Fruit fly (Drosophila melanogaster) whole organism, adult: Measurements from ENCODE around the gene Cbp80.

Experiments
- CG11617 ChIP-seq: fragments of 200-800 bp; sonication (Bioruptor generic); optimal IDR thresholded peaks from 2 replicates; lab custom pipeline; 2017; ENCODE audit warnings: mild to moderate bottlenecking, missing biosample characterization, missing genetic modification reagents, missing genetic modification characterization
- CG12768 ChIP-seq: fragments of 200-800 bp; sonication (Bioruptor generic); optimal IDR thresholded peaks from 2 replicates; lab custom pipeline; 2017; ENCODE audit warnings: missing biosample characterization, missing genetic modification characterization, mild to moderate bottlenecking, moderate library complexity, missing genetic modification reagents
- CG14711 ChIP-seq: fragments of 200-800 bp; sonication (Bioruptor generic); optimal IDR thresholded peaks from 2 replicates; lab custom pipeline; 2018; ENCODE audit warnings: missing biosample characterization, mild to moderate bottlenecking, missing genetic modification characterization, moderate library complexity
- CG1620 ChIP-seq: fragments of 200-800 bp; sonication (Bioruptor generic); optimal IDR thresholded peaks from 2 replicates; lab custom pipeline; 2016; ENCODE audit warnings: missing biosample characterization, missing genetic modification characterization
- CG33017 ChIP-seq: fragments of 200-800 bp; sonication (Bioruptor generic); optimal IDR thresholded peaks from 2 replicates; lab custom pipeline; 2018; ENCODE audit warnings: missing biosample characterization, mild to moderate bottlenecking, missing genetic modification characterization, moderate library complexity
- CG5204 ChIP-seq: fragments of 200-800 bp; sonication (Bioruptor generic); optimal IDR thresholded peaks from 2 replicates; lab custom pipeline; 2016; ENCODE audit warnings: missing biosample characterization, missing genetic modification characterization
- CG7045 ChIP-seq: fragments of 200-800 bp; sonication (Bioruptor generic); optimal IDR thresholded peaks from 2 replicates; lab custom pipeline; 2017; ENCODE audit warnings: missing biosample characterization, mild to moderate bottlenecking, missing genetic modification characterization
- CG7101 ChIP-seq: fragments of 200-800 bp; sonication (Bioruptor generic); optimal IDR thresholded peaks from 2 replicates; lab custom pipeline; 2018; ENCODE audit warnings: missing biosample characterization, mild to moderate bottlenecking, missing genetic modification characterization, moderate library complexity
- Clk ChIP-seq: fragments of 200-800 bp; sonication (Bioruptor generic); optimal IDR thresholded peaks from 2 replicates; lab custom pipeline; 2017; ENCODE audit warnings: missing biosample characterization, missing genetic modification characterization
- Crg-1 ChIP-seq: fragments of 200-800 bp; sonication (Bioruptor generic); optimal IDR thresholded peaks from 2 replicates; lab custom pipeline; 2016; ENCODE audit warnings: missing biosample characterization, missing genetic modification characterization
- Hr96 ChIP-seq: fragments of 200-800 bp; sonication (Bioruptor generic); optimal IDR thresholded peaks from 2 replicates; lab custom pipeline; 2016; ENCODE audit warnings: missing biosample characterization, missing genetic modification characterization
- Mnt ChIP-seq: fragments of 200-800 bp; sonication (Bioruptor generic); optimal IDR thresholded peaks from 2 replicates; lab custom pipeline; 2016; ENCODE audit warnings: missing biosample characterization, mild to moderate bottlenecking, missing genetic modification characterization
- bab1 ChIP-seq: fragments of 200-800 bp; sonication (Bioruptor generic); optimal IDR thresholded peaks from 3 replicates; lab custom pipeline; 2019; ENCODE audit warnings: missing biosample characterization, mild to moderate bottlenecking, missing genetic modification characterization, moderate library complexity
- cic ChIP-seq: fragments of 200-800 bp; sonication (Bioruptor generic); optimal IDR thresholded peaks from 2 replicates; lab custom pipeline; 2017; ENCODE audit warnings: missing biosample characterization, mild to moderate bottlenecking, missing genetic modification characterization, moderate library complexity
- cnc ChIP-seq, 2 experiments: fragments of >200 bp; optimal IDR thresholded peaks; 2 replicates each; lab custom pipeline; 2017
- kay ChIP-seq: fragments of 200-800 bp; sonication (Bioruptor generic); peaks from one replicate; lab custom pipeline; 2016; ENCODE audit warnings: missing biosample characterization, missing genetic modification characterization, borderline replicate concordance
- ovo ChIP-seq: fragments of 200-800 bp; sonication (Bioruptor generic); optimal IDR thresholded peaks from 2 replicates; lab custom pipeline; 2016; ENCODE audit warnings: missing biosample characterization, missing genetic modification characterization
- pad ChIP-seq: fragments of 200-800 bp; sonication (Bioruptor generic); optimal IDR thresholded peaks from 3 replicates; lab custom pipeline; 2017; ENCODE audit warnings: missing biosample characterization, missing genetic modification characterization, mild to moderate bottlenecking, moderate library complexity, missing genetic modification reagents
- tj ChIP-seq: fragments of 200-800 bp; sonication (Bioruptor generic); optimal IDR thresholded peaks from 3 replicates; lab custom pipeline; 2017; ENCODE audit warnings: missing biosample characterization, mild to moderate bottlenecking, missing genetic modification characterization, moderate library complexity
- toe ChIP-seq: fragments of 200-800 bp; sonication (Bioruptor generic); optimal IDR thresholded peaks from 2 replicates; lab custom pipeline; 2016; ENCODE audit warnings: missing biosample characterization, missing genetic modification characterization

The Cbp80 gene

DNA sequence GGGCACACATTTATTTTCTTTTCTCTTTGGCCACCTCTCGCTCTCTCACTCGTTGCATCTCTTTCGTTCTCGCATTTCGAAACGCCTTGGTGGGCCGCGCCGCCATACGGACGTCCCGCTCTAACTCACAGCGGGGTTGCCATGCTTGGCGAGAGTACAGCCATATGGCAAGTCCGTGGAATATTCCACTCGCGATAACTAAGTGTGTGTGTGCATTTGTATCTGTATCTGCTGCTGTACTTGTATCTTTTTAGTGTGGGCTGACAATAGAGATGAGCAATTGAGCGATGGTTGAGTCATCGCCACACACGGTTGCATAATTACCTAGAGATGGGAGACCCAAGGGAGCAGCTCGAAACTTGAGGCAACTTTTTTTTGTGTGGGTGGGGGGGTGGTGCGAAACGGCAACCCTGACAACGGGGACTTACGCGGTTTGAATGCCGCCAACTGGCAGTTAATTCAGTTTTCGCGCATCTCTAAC is 34.7 kb downstream of the Cbp80 start:
- peak; percentile 88 for TF ChIP-seq CG11617 (GFP tag; lab: Kevin White, UChicago)
- no peak for TF ChIP-seq cnc (optimal IDR thresholded peaks at IDR 0.05; lab: Kevin White, UChicago)
- TF ChIP-seq CG12768 (GFP tag; lab: Kevin White, UChicago) = peak; percentile 73
- peak; percentile 80 for TF ChIP-seq toe (GFP tag; lab: Kevin White, UChicago)
- TF ChIP-seq ovo (GFP tag; lab: Kevin White, UChicago) = peak; percentile 67
- TF ChIP-seq Hr96 = peak; percentile 93
- TF ChIP-seq Clk (GFP tag; lab: Kevin White, UChicago) = peak; percentile 55
- peak; percentile 95 for TF ChIP-seq CG1620 (GFP tag; lab: Kevin White, UChicago)
- TF ChIP-seq pad = peak; percentile 84
- TF ChIP-seq CG7045 (GFP tag; lab: Kevin White, UChicago) = peak; percentile 76
- peak; percentile 75 for TF ChIP-seq CG33017 (tag; lab: Kevin White, UChicago)
- peak; percentile 96 for TF ChIP-seq CG14711 (tag; lab: Kevin White, UChicago)
- peak; percentile 93 for TF ChIP-seq bab1 (GFP tag; lab: Kevin White, UChicago)
- TF ChIP-seq cic = peak; percentile 75
- TF ChIP-seq CG7101 (tag; lab: Kevin White, UChicago) = peak; percentile 89
- TF ChIP-seq tj = peak; percentile 79
- peak; percentile 77 for TF ChIP-seq Crg-1 (GFP tag; lab: Kevin White, UChicago)
- TF ChIP-seq Mnt (GFP tag; lab: Kevin White, UChicago) = peak; percentile 86
- TF ChIP-seq kay (GFP tag; lab: Kevin White, UChicago) = peak; percentile 99
- TF ChIP-seq CG5204 (GFP tag; lab: Kevin White, UChicago) = peak; percentile 75

DNA sequence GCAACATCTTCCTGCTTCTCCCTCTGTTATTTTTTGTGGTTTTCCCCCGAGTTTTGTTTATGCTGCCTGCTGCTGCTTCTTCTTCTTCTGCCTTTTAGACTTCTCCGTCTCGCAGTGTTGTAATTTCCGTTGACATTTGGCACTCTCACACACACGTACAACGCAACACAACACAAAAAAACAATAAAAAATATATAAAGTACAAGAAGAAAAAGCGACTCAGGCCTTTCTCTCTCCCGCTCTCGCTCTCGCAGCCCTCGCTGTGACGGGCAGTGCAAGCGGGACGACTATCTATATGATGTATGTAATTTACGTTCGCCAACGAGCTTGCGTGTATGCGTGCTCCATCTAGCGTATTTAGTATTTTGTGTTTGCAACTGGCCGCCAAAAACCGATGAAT is 36.3 kb downstream of the Cbp80 start:
- peak; percentile 69 for TF ChIP-seq CG11617 (GFP tag; lab: Kevin White, UChicago)
- TF ChIP-seq CG5204 (GFP tag; lab: Kevin White, UChicago) = no peak
- peak; percentile 14 for TF ChIP-seq bab1 (GFP tag; lab: Kevin White, UChicago)
- peak; percentile 40 for TF ChIP-seq CG7101 (tag; lab: Kevin White, UChicago)
- peak; percentile 57 for TF ChIP-seq CG12768 (GFP tag; lab: Kevin White, UChicago)
- TF ChIP-seq CG7045 (GFP tag; lab: Kevin White, UChicago) = peak; percentile 43
- peak; percentile 61 for TF ChIP-seq cic
- TF ChIP-seq CG1620 (GFP tag; lab: Kevin White, UChicago) = no peak
- TF ChIP-seq CG14711 (tag; lab: Kevin White, UChicago) = no peak
- no peak for TF ChIP-seq Clk (GFP tag; lab: Kevin White, UChicago)
- TF ChIP-seq Crg-1 (GFP tag; lab: Kevin White, UChicago) = no peak
- peak; percentile 87 for TF ChIP-seq kay (GFP tag; lab: Kevin White, UChicago)
- no peak for TF ChIP-seq toe (GFP tag; lab: Kevin White, UChicago)
- no peak for TF ChIP-seq cnc (optimal IDR thresholded peaks at IDR 0.05; lab: Kevin White, UChicago)
- TF ChIP-seq tj = peak; percentile 86
- TF ChIP-seq Mnt (GFP tag; lab: Kevin White, UChicago) = peak; percentile 61
- peak; percentile 63 for TF ChIP-seq pad
- TF ChIP-seq ovo (GFP tag; lab: Kevin White, UChicago) = no peak
- no peak for TF ChIP-seq Hr96
- TF ChIP-seq CG33017 (tag; lab: Kevin White, UChicago) = no peak

DNA sequence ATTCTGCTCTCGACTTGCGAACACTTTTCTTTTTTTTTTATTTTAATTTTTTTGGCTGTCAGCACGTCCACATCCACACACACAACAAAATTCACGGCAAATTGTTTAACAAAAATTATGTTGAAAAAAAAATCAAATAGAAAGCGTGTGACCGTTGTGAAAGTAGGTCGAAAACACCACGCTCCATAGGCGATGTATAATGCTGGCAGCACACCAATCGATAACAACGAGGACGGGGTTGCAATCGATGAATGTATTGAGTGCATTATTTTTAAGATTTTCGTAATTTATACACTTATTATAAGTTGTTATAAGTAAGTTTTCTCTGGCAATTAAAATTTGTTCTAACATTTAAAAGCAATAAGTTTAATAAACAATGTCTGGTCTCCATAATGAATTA is 36.9 kb downstream of the Cbp80 start, which contains the start of gene Pp2C1:
Pp2C1 (minus strand) TSS at position 181 of the 400 bp plus-strand sequence.
- TF ChIP-seq toe (GFP tag; lab: Kevin White, UChicago) (peak; percentile 18), cic (no peak), cnc (optimal IDR thresholded peaks at IDR 0.05; lab: Kevin White, UChicago) (no peak), pad (no peak), Clk (GFP tag; lab: Kevin White, UChicago) (no peak)

DNA sequence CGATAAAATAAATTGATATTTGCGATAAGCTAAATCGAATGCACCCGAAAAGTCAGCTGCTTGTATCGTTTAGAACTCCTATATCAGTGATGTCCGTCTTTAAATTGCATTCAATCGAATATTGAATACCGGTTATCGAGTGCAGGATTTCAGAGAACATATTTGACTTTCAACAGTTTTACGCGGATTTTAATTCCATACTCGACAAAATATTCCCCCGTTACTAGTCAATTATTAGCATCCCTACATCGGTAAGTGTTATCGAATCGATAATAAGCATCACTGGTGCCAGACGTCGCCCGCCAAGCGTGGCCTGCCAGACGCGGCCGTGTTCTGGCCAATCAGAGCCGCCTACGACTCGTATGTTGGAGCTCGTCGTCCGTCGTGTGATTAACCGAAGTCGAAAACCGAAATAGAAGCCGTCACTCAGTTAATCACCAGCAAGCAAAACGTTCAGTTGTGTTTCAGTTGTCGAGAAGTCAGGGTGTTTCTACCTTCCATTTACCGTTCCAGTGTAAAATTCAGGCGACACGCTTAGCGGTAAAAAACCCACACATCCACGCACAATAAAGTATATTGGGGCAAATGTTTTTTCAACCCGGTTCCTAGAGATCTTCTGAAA is 38.1 kb downstream of the Cbp80 start, which contains the start of gene ctp:
ctp (plus strand) TSS at position 23 of the 622 bp plus-strand sequence.
- TF ChIP-seq CG11617 (GFP tag; lab: Kevin White, UChicago) (peak; percentile 53), kay (GFP tag; lab: Kevin White, UChicago) (no peak), CG14711 (tag; lab: Kevin White, UChicago) (peak; percentile 44), CG12768 (GFP tag; lab: Kevin White, UChicago) (peak; percentile 26), bab1 (GFP tag; lab: Kevin White, UChicago) (peak; percentile 90), Crg-1 (GFP tag; lab: Kevin White, UChicago) (peak; percentile 44), tj (peak; percentile 72), cnc (optimal IDR thresholded peaks at IDR 0.05; lab: Kevin White, UChicago) (no peak), cic (peak; percentile 29), pad (peak; percentile 66), ovo (GFP tag; lab: Kevin White, UChicago) (peak; percentile 92), toe (GFP tag; lab: Kevin White, UChicago) (peak; percentile 59), Hr96 (peak; percentile 72), CG5204 (GFP tag; lab: Kevin White, UChicago) (peak; percentile 68), Clk (GFP tag; lab: Kevin White, UChicago) (no peak), CG7045 (GFP tag; lab: Kevin White, UChicago) (peak; percentile 4), CG7101 (tag; lab: Kevin White, UChicago) (peak; percentile 59), CG33017 (tag; lab: Kevin White, UChicago) (peak; percentile 51), Mnt (GFP tag; lab: Kevin White, UChicago) (peak; percentile 77), CG1620 (GFP tag; lab: Kevin White, UChicago) (peak; percentile 77)

DNA sequence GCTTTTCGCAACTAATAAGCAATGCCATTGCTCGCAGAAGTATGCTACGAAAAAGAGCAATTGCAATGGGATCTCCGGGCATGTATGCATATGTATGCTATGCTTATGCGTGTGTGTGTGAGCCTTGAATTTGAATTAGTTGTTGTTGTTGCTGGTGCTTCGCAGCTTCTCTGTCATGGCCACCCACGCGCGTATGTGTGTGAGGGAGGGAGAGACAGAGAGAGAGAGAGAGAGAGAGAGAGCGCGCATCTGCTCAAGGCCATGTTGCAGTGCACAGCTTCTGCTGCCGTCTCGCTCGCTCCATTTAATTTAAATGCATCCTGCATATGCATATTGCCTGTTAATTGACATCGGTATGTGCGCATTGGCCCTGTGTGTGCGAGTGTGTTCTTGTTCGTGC is 41.0 kb downstream of the Cbp80 start:
- TF ChIP-seq Hr96 = no peak
- TF ChIP-seq Crg-1 (GFP tag; lab: Kevin White, UChicago) = no peak
- no peak for TF ChIP-seq CG7045 (GFP tag; lab: Kevin White, UChicago)
- TF ChIP-seq cic = no peak
